Fruit fly (Drosophila melanogaster): ENCODE measurements around the gene CG3706.

Gene CG3706

DNA sequence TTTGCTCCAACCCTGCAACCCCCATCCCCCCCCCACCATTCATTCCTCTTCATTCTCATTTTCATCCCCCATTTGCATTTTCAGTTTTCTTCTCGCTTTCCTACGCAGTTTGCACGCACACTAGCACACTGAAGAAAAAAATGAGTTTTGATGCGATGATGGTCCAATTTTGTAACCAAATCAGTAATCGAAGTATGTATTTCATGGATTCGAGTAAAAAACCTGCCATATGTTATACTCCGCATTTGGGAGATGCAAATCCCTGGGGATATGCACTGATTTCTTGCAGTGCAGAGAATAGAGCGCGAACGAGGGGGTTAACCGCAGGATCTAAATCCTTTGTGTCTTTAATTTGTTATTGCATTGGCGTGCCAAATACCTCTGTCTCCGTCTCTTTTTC is 23.6 kb upstream of the CG3706 start (continued):
- TF ChIP-seq HHEX (GFP tag; optimal IDR thresholded peaks at IDR 0.05) (peak; percentile 53), Ada2b (GFP tag; IDR thresholded peaks at IDR 0.05) (peak; percentile 59; the same call in 1 of the 2 replicates), bowl (GFP tag; IDR thresholded peaks at IDR 0.05) (no peak), mam (GFP tag; optimal IDR thresholded peaks at IDR 0.05) (peak; percentile 56), CG13424 (tag; optimal IDR thresholded peaks at IDR 0.05) (peak; percentile 59), NFAT (GFP tag; IDR thresholded peaks at IDR 0.05) (peak; percentile 12; the same call in 1 of the 2 replicates), CG14050 (GFP tag; IDR thresholded peaks at IDR 0.05) (peak; percentile 21; the same call in 1 of the 3 replicates), CG12104 (GFP tag; optimal IDR thresholded peaks at IDR 0.05) (no peak), CG17568 (GFP tag; optimal IDR thresholded peaks at IDR 0.05) (no peak), CG2202 (tag; optimal IDR thresholded peaks at IDR 0.05) (no peak), ap (GFP tag; IDR thresholded peaks at IDR 0.05) (peak; percentile 28; the same call in 1 of the 2 replicates), fd102C (GFP tag; optimal IDR thresholded peaks at IDR 0.05) (no peak), sc (optimal IDR thresholded peaks at IDR 0.05) (no peak), sc (GFP tag; optimal IDR thresholded peaks at IDR 0.05) (no peak), vnd (GFP tag; IDR thresholded peaks at IDR 0.05; ENCODE audit: partially characterized antibody) (no peak), CG9876 (GFP tag; optimal IDR thresholded peaks at IDR 0.05) (no peak), CG8388 (GFP tag; optimal IDR thresholded peaks at IDR 0.05) (peak; percentile 41), gfzf (GFP tag; optimal IDR thresholded peaks at IDR 0.05) (no peak), CG1832 (GFP tag; optimal IDR thresholded peaks at IDR 0.05) (no peak), Neu2 (GFP tag; optimal IDR thresholded peaks at IDR 0.05; ENCODE audit: borderline replicate concordance) (no peak), Tbp (GFP tag; optimal IDR thresholded peaks at IDR 0.05) (no peak), CG8944 (GFP tag; optimal IDR thresholded peaks at IDR 0.05) (peak; percentile 55), CG4360 (GFP tag; IDR thresholded peaks at IDR 0.05) (peak; percentile 45; the same call in 1 of the 2 replicates), CG10267 (tag; optimal IDR thresholded peaks at IDR 0.05) (peak; percentile 16), CG9817 (tag; optimal IDR thresholded peaks at IDR 0.05) (peak; percentile 44), Drgx (GFP tag; IDR thresholded peaks at IDR 0.05) (no peak), mld (GFP tag; IDR thresholded peaks at IDR 0.05; ENCODE audit: partially characterized antibody) (no peak), nerfin-1 (tag; optimal IDR thresholded peaks at IDR 0.05) (peak; percentile 26), CG9437 (GFP tag; optimal IDR thresholded peaks at IDR 0.05) (no peak), CG4707 (GFP tag; optimal IDR thresholded peaks at IDR 0.05) (peak; percentile 28), CG6654 (GFP tag; optimal IDR thresholded peaks at IDR 0.05) (peak; percentile 4), z (GFP tag; IDR thresholded peaks at IDR 0.05) (no peak), Dip3 (GFP tag; optimal IDR thresholded peaks at IDR 0.05) (peak; percentile 28), Bgb (GFP tag; IDR thresholded peaks at IDR 0.05; ENCODE audit: partially characterized antibody) (no peak), CG8765 (GFP tag; IDR thresholded peaks at IDR 0.05) (no peak), ken (GFP tag; IDR thresholded peaks at IDR 0.05) (peak; percentile 43; the same call in 1 of the 3 replicates), ham (GFP tag; IDR thresholded peaks at IDR 0.05) (no peak), ara (GFP tag; IDR thresholded peaks at IDR 0.05) (peak; percentile 48; the same call in 1 of the 2 replicates), CG14965 (GFP tag; optimal IDR thresholded peaks at IDR 0.05; ENCODE audit: borderline replicate concordance) (no peak), CG15269 (tag; optimal IDR thresholded peaks at IDR 0.05) (peak; percentile 62), CG7839 (tag; optimal IDR thresholded peaks at IDR 0.05) (peak; percentile 74), Gug (GFP tag; IDR thresholded peaks at IDR 0.05) (peak; percentile 54; the same call in 2 of the 4 replicates), CG18764 (GFP tag; optimal IDR thresholded peaks at IDR 0.05) (peak; percentile 22), CG6689 (GFP tag; IDR thresholded peaks at IDR 0.05) (peak; percentile 58), CG34422 (GFP tag; IDR thresholded peaks at IDR 0.05) (peak; percentile 61; the same call in 2 of the 3 replicates), Chrac-16 (GFP tag; optimal IDR thresholded peaks at IDR 0.05) (peak; percentile 17), CG10543 (GFP tag; optimal IDR thresholded peaks at IDR 0.05) (no peak), bcd (GFP tag; optimal IDR thresholded peaks at IDR 0.05) (peak; percentile 55), CG10959 (GFP tag; IDR thresholded peaks at IDR 0.05) (no peak), CG3281 (GFP tag; optimal IDR thresholded peaks at IDR 0.05) (peak; percentile 40), CG30431 (GFP tag; optimal IDR thresholded peaks at IDR 0.05) (peak; percentile 36)

Measured in whole organism, embryonic.